Worm (Caenorhabditis elegans): ENCODE data around the gene ZC196.4.

- no peak for TF ChIP-seq sox-2 (GFP tag; IDR thresholded peaks at IDR 0.05)
- no peak for TF ChIP-seq mec-3 (tag; optimal IDR thresholded peaks at IDR 0.05; ENCODE audit: borderline replicate concordance)
- TF ChIP-seq tbx-2 (tag; optimal IDR thresholded peaks at IDR 0.05), result no peak
- no peak for TF ChIP-seq pha-4 (tag; optimal IDR thresholded peaks at IDR 0.05)
- no peak for TF ChIP-seq ceh-34 (tag; optimal IDR thresholded peaks at IDR 0.05)
- no peak for TF ChIP-seq odd-2 (tag; optimal IDR thresholded peaks at IDR 0.05)
Measured at ce11 chrV:8729100-8729499, 3.8 kb upstream of the ZC196.4 start, which contains the start of gene ZC196.5.
